Fruit fly (Drosophila melanogaster) whole organism, prepupa: ENCODE measurements around the gene CG17104.
A peak's percentile ranks its signal among the peaks of the same experiment; 100 is the strongest.

Source experiments
- CG11762 ChIP-seq: fragments of 200-800 bp; sonication (Bioruptor generic); optimal IDR thresholded peaks from 3 replicates; lab custom pipeline; 2016; ENCODE audit warnings: missing biosample characterization, missing genetic modification characterization; ENCODE audit not compliant: insufficient read depth
- CG15336 ChIP-seq: fragments of 200-800 bp; sonication (Bioruptor generic); IDR thresholded peaks from 2 replicates; pipeline ENCODE4 v1.3.6; 2022; ENCODE audit warnings: missing biosample characterization, missing genetic modification characterization
- CG16779 ChIP-seq: fragments of 200-800 bp; sonication (Bioruptor generic); optimal IDR thresholded peaks from 3 replicates; lab custom pipeline; 2017; ENCODE audit warnings: missing biosample characterization, mild to moderate bottlenecking, missing genetic modification characterization
- CG3032 ChIP-seq: fragments of 200-800 bp; optimal IDR thresholded peaks from 2 replicates; lab custom pipeline; 2019; ENCODE audit warnings: missing biosample characterization, mild to moderate bottlenecking, missing genetic modification characterization, moderate library complexity
- CG31627 ChIP-seq: fragments of 200-800 bp; sonication (Bioruptor generic); optimal IDR thresholded peaks from 3 replicates; lab custom pipeline; 2016; ENCODE audit warnings: missing biosample characterization, missing genetic modification characterization
- CG32006 ChIP-seq: fragments of 200-800 bp; sonication (Bioruptor generic); optimal IDR thresholded peaks from 3 replicates; lab custom pipeline; 2017; ENCODE audit warnings: missing biosample characterization, mild to moderate bottlenecking, missing genetic modification characterization
- CG34406 ChIP-seq: fragments of 200-800 bp; sonication (Bioruptor generic); optimal IDR thresholded peaks from 3 replicates; lab custom pipeline; 2016; ENCODE audit warnings: missing biosample characterization, missing genetic modification characterization
- CG3919 ChIP-seq: fragments of 200-800 bp; sonication (Bioruptor generic); optimal IDR thresholded peaks from 3 replicates; lab custom pipeline; 2016; ENCODE audit warnings: missing biosample characterization, missing genetic modification characterization
- CG4318 ChIP-seq: fragments of 200-800 bp; sonication (Bioruptor generic); optimal IDR thresholded peaks from 3 replicates; lab custom pipeline; 2017; ENCODE audit warnings: missing biosample characterization, mild to moderate bottlenecking, missing genetic modification characterization
- CG6854 ChIP-seq: fragments of 200-800 bp; sonication (Bioruptor generic); optimal IDR thresholded peaks from 2 replicates; lab custom pipeline; 2017; ENCODE audit warnings: missing biosample characterization, mild to moderate bottlenecking, missing genetic modification characterization
- CG7368 ChIP-seq: fragments of 200-800 bp; sonication (Bioruptor generic); optimal IDR thresholded peaks from 3 replicates; lab custom pipeline; 2016; ENCODE audit warnings: missing biosample characterization, missing genetic modification characterization
- CG8319 ChIP-seq: fragments of 200-800 bp; sonication (Bioruptor generic); optimal IDR thresholded peaks from 3 replicates; lab custom pipeline; 2016; ENCODE audit warnings: missing biosample characterization, missing genetic modification characterization
- CG9139 ChIP-seq: fragments of 200-800 bp; sonication (Bioruptor generic); optimal IDR thresholded peaks from 3 replicates; lab custom pipeline; 2017; ENCODE audit warnings: missing biosample characterization, mild to moderate bottlenecking, missing genetic modification characterization
- Ets21C ChIP-seq: fragments of 200-800 bp; sonication (Bioruptor generic); optimal IDR thresholded peaks from 3 replicates; lab custom pipeline; 2016; ENCODE audit warnings: missing biosample characterization, missing genetic modification characterization
- Hr39 ChIP-seq: fragments of 200-800 bp; sonication (Bioruptor generic); optimal IDR thresholded peaks from 2 replicates; lab custom pipeline; 2016; ENCODE audit warnings: missing biosample characterization, missing genetic modification characterization
- Hr4 ChIP-seq: fragments of 200-800 bp; sonication (Bioruptor generic); optimal IDR thresholded peaks from 3 replicates; lab custom pipeline; 2016; ENCODE audit warnings: missing biosample characterization, missing genetic modification characterization
- Lpt ChIP-seq: fragments of 200-800 bp; sonication (Bioruptor generic); optimal IDR thresholded peaks from 3 replicates; lab custom pipeline; 2016; ENCODE audit warnings: missing biosample characterization, missing genetic modification characterization
- Met ChIP-seq: fragments of 200-800 bp; sonication (Bioruptor generic); optimal IDR thresholded peaks from 3 replicates; lab custom pipeline; 2016; ENCODE audit warnings: missing biosample characterization, missing genetic modification characterization
- Sox14 ChIP-seq: fragments of 200-800 bp; sonication (Bioruptor generic); optimal IDR thresholded peaks from 3 replicates; lab custom pipeline; 2016; ENCODE audit warnings: missing biosample characterization, missing genetic modification characterization
- cyc ChIP-seq: fragments of 200-800 bp; sonication (Bioruptor generic); optimal IDR thresholded peaks from 3 replicates; lab custom pipeline; 2016; ENCODE audit warnings: missing biosample characterization, missing genetic modification characterization
- dsx ChIP-seq: fragments of 200-800 bp; optimal IDR thresholded peaks from 3 replicates; lab custom pipeline; 2019; ENCODE audit warnings: missing biosample characterization, mild to moderate bottlenecking, missing genetic modification characterization, moderate library complexity; ENCODE audit not compliant: poor library complexity, severe bottlenecking
- eg ChIP-seq: fragments of 200-800 bp; sonication (Bioruptor generic); IDR thresholded peaks from 3 replicates; pipeline ENCODE4 v1.3.6; 2022; ENCODE audit warnings: missing biosample characterization, missing genetic modification characterization
- esn ChIP-seq: fragments of 200-800 bp; sonication (Bioruptor generic); optimal IDR thresholded peaks from 2 replicates; lab custom pipeline; 2016; ENCODE audit warnings: missing biosample characterization, mild to moderate bottlenecking, missing genetic modification characterization, moderate library complexity
- fd59A ChIP-seq: fragments of 200-800 bp; sonication (Bioruptor generic); optimal IDR thresholded peaks from 2 replicates; lab custom pipeline; 2017; ENCODE audit warnings: missing biosample characterization, mild to moderate bottlenecking, missing genetic modification characterization, missing genetic modification reagents
- fd85E ChIP-seq: fragments of 200-800 bp; sonication (Bioruptor generic); optimal IDR thresholded peaks from 3 replicates; lab custom pipeline; 2016; ENCODE audit warnings: missing biosample characterization, missing genetic modification characterization
- fkh ChIP-seq: fragments of 200-800 bp; sonication (Bioruptor generic); optimal IDR thresholded peaks from 3 replicates; lab custom pipeline; 2017; ENCODE audit warnings: missing biosample characterization, mild to moderate bottlenecking, missing genetic modification characterization, moderate library complexity
- lz ChIP-seq: fragments of 200-800 bp; sonication (Bioruptor generic); optimal IDR thresholded peaks from 3 replicates; lab custom pipeline; 2016; ENCODE audit warnings: missing biosample characterization, missing genetic modification characterization
- net ChIP-seq: fragments of 200-800 bp; sonication (Bioruptor generic); optimal IDR thresholded peaks from 3 replicates; lab custom pipeline; 2016; ENCODE audit warnings: missing biosample characterization, missing genetic modification characterization
- pdm3 ChIP-seq: fragments of 200-800 bp; sonication (Bioruptor generic); optimal IDR thresholded peaks from 3 replicates; lab custom pipeline; 2016; ENCODE audit warnings: missing biosample characterization, missing genetic modification characterization
- spab ChIP-seq: fragments of 200-800 bp; sonication (Bioruptor generic); optimal IDR thresholded peaks from 2 replicates; lab custom pipeline; 2017; ENCODE audit warnings: missing biosample characterization, mild to moderate bottlenecking, missing genetic modification characterization, missing genetic modification reagents
- svp ChIP-seq: fragments of 200-800 bp; sonication (Bioruptor generic); peaks from one replicate; lab custom pipeline; 2016; ENCODE audit warnings: missing biosample characterization, missing genetic modification characterization
- topi ChIP-seq: fragments of 200-800 bp; sonication (Bioruptor generic); optimal IDR thresholded peaks from 3 replicates; lab custom pipeline; 2016; ENCODE audit warnings: missing biosample characterization, missing genetic modification characterization
- vri ChIP-seq: fragments of 200-800 bp; sonication (Bioruptor generic); optimal IDR thresholded peaks from 3 replicates; lab custom pipeline; 2016; ENCODE audit warnings: missing biosample characterization, mild to moderate bottlenecking, missing genetic modification characterization

The CG17104 gene

DNA sequence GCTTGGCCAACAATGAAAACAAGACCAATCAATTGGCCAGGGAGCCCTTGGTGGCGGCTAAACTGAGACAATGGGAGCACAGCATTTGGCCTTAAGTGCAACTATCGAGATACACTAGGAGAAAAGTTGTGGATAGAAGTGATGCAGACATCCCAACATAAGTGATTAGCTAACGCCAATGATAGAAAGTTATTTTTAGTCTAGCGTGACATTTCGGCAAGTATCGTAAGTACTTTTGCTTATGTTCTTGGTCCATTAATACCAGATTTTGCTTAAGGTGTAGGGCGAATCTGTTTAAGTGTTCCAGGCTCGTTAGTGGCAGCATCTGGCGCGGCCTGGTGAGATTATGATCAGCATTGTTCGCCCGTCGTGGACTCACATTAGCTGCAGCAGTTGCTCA is 44.3 kb upstream of the CG17104 start (continued):
- no peak for TF ChIP-seq fkh
- TF ChIP-seq Hr39 (GFP tag; lab: Kevin White, UChicago): peak; percentile 19

DNA sequence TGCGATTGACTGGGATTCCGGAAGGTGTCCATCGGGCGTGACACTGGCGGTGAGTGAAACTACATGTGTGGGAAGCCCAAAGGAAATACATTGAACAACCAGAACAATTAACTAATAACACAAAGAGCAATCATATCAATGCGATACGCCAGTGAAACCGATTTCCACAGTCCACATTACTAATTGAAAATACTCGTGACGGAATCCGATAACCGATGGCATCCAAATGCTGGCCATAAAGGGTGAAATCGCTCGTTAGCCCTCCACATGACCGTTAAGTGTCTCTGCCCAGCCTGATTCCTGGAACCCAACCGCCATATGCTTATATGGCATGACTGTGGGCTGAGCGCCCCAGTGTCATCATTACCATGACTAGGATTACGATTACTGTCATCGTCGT is 38.6 kb upstream of the CG17104 start, which contains the start of gene CG7329:
Gene CG7329 (minus strand): TSS at position 101 of the 400 bp plus-strand sequence.
- no peak for TF ChIP-seq eg

DNA sequence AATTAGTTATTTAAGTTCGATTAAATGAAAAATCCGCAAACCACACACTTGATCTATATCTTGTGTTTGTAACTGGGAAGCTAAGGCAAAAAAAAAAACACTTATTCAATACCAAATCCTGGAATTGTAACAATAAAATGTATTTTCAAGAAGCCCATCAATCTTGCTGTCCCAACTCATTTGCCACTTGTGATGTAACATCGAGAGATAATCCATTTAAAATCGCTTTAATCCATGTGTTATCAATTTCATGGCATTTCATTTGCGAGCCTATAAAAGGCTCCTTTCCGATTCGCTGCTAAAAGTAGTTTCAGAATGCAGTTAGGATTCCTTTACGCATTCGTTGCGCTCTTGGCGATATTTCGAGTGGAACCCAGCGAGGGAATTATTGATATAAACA is 37.4 kb upstream of the CG17104 start, which contains the start of gene CG31872:
Gene CG31872 (plus strand): TSS at position 301 of the 400 bp plus-strand sequence.
- TF ChIP-seq CG3919: no peak
- TF ChIP-seq fkh: no peak
- TF ChIP-seq esn (GFP tag; lab: Kevin White, UChicago): no peak
- no peak for TF ChIP-seq CG16779 (tag; lab: Kevin White, UChicago)
- TF ChIP-seq CG3032 (tag; lab: Kevin White, UChicago): no peak
- no peak for TF ChIP-seq Hr4 (GFP tag; lab: Kevin White, UChicago)
- TF ChIP-seq CG8319 (GFP tag; lab: Kevin White, UChicago): no peak
- TF ChIP-seq topi: no peak
- TF ChIP-seq CG34406 (GFP tag; lab: Kevin White, UChicago): no peak
- no peak for TF ChIP-seq spab
- no peak for TF ChIP-seq net (GFP tag; lab: Kevin White, UChicago)
- no peak for TF ChIP-seq dsx
- TF ChIP-seq CG11762 (GFP tag; lab: Kevin White, UChicago): no peak

DNA sequence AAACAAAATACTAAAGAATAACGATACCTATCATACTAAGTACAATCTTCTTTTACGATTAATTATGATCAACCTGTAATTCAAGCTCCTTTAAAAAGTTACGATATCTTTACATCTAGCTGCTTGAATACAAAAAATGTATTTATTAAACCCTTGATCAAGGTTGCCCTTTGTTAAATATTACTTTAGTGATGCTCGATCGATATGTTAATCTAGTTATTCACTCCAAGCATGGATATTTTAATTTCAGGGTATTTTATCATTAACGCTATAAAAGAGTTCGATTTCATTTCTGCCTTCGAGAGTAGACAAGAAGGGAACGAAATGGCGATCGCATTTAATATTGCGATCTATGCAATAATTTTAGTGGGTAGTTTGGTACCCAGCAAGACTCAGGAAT is 33.3 kb upstream of the CG17104 start, which contains the start of gene CG18284:
Gene CG18284 (plus strand): TSS at position 301 of the 400 bp plus-strand sequence.
- no peak for TF ChIP-seq fd85E (GFP tag; lab: Kevin White, UChicago)
- TF ChIP-seq CG9139: no peak
- no peak for TF ChIP-seq Sox14 (GFP tag; lab: Kevin White, UChicago)
- TF ChIP-seq, all 60 proteins: peak for 0

DNA sequence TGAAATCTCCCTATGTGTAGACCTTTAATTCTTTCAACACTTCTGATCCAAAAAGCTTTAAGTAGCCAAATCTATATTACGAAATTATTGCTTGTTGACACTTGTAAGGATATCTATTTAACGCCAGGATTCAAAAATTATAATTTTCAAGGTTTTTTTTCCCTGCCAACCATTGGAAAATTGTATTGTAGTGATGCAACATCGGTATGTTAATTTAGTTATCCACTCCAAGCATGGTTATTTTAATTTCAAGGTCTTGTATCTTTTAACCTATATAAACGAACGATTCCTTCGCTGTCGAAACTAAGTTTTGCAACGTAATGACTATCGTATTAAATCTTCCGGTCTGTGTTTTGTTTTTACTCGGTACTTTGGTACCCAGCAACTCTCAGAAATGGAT is 30.9 kb upstream of the CG17104 start, which contains the start of gene CG17097:
Gene CG17097 (plus strand): TSS at position 301 of the 400 bp plus-strand sequence.
- no peak for TF ChIP-seq net (GFP tag; lab: Kevin White, UChicago)
- no peak for TF ChIP-seq CG4318 (GFP tag; lab: Kevin White, UChicago)
- no peak for TF ChIP-seq CG6854 (GFP tag; lab: Kevin White, UChicago)
- no peak for TF ChIP-seq fd59A
- no peak for TF ChIP-seq pdm3
- TF ChIP-seq Met (GFP tag; lab: Kevin White, UChicago): no peak
- no peak for TF ChIP-seq Lpt (GFP tag; lab: Kevin White, UChicago)
- TF ChIP-seq CG32006 (GFP tag; lab: Kevin White, UChicago): no peak
- no peak for TF ChIP-seq lz (GFP tag; lab: Kevin White, UChicago)
- TF ChIP-seq CG31627 (GFP tag; lab: Kevin White, UChicago): no peak
- TF ChIP-seq cyc (GFP tag; lab: Kevin White, UChicago): no peak
- no peak for TF ChIP-seq CG15336
- no peak for TF ChIP-seq CG11762 (GFP tag; lab: Kevin White, UChicago)
- no peak for TF ChIP-seq CG7368 (GFP tag; lab: Kevin White, UChicago)
- no peak for TF ChIP-seq dsx
- no peak for TF ChIP-seq CG8319 (GFP tag; lab: Kevin White, UChicago)

DNA sequence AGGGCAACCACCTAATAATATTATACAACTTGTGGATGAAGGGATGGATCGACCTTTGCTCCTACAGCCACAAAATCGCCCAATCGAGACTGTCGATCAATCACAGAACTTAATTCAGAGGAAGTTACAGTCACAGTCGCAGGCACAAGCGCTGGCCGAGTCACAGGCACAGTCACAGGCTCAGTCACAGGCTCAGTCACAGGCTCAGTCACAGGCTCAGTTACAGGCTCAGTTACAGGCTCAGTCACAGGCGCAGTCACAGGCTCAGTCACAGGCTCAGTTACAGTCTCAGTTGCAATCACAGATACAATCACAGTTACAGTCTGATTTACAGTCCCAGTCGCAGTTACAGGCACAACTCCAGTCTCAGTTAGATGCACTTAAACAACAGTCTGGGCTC is 30.3 kb upstream of the CG17104 start:
- TF ChIP-seq Met (GFP tag; lab: Kevin White, UChicago) (no peak), Ets21C (GFP tag; lab: Kevin White, UChicago) (no peak), svp (GFP tag; lab: Kevin White, UChicago) (peak; percentile 33), vri (no peak)
- TF ChIP-seq, all 60 proteins: peak for 1
